Fruit fly (Drosophila melanogaster) whole organism, embryonic: ENCODE data around the gene Taf8.

Source experiments
- Atf3 ChIP-seq: fragments of 200-800 bp; sonication (Bioruptor generic); optimal IDR thresholded peaks from 3 replicates; lab custom pipeline; 2016; ENCODE audit warnings: missing biosample characterization, missing genetic modification characterization
- CG10209 ChIP-seq: fragments of 200-800 bp; sonication (Bioruptor generic); optimal IDR thresholded peaks from 3 replicates; lab custom pipeline; 2017; ENCODE audit warnings: missing biosample characterization, mild to moderate bottlenecking, missing genetic modification characterization, missing genetic modification reagents
- CG10565 ChIP-seq: fragments of 200-800 bp; sonication (Bioruptor generic); optimal IDR thresholded peaks from 3 replicates; lab custom pipeline; 2016; ENCODE audit warnings: missing biosample characterization, mild to moderate bottlenecking, missing genetic modification characterization
- CG11093 ChIP-seq: fragments of 200-800 bp; sonication (Bioruptor generic); IDR thresholded peaks from 3 replicates; pipeline ENCODE4 v1.3.6; 2022; ENCODE audit warnings: missing biosample characterization, missing genetic modification characterization
- CG11696 ChIP-seq: fragments of 200-800 bp; sonication (Bioruptor generic); IDR thresholded peaks from 2 replicates; pipeline ENCODE4 v1.3.6; 2022; ENCODE audit warnings: missing biosample characterization, missing genetic modification characterization
- CG11723 ChIP-seq: fragments of 200-800 bp; sonication (Bioruptor generic); optimal IDR thresholded peaks from 2 replicates; lab custom pipeline; 2017; ENCODE audit warnings: missing biosample characterization, mild to moderate bottlenecking, missing genetic modification characterization
- CG12769 ChIP-seq: fragments of 200-800 bp; sonication (Bioruptor generic); optimal IDR thresholded peaks from 2 replicates; lab custom pipeline; 2019; ENCODE audit warnings: missing biosample characterization, mild to moderate bottlenecking, missing genetic modification characterization, moderate library complexity
- CG15073 ChIP-seq: fragments of 200-800 bp; sonication (Bioruptor generic); optimal IDR thresholded peaks from 2 replicates; lab custom pipeline; 2016; ENCODE audit warnings: missing biosample characterization, missing genetic modification characterization
- CG1603 ChIP-seq: fragments of 200-800 bp; sonication (Bioruptor generic); optimal IDR thresholded peaks from 2 replicates; lab custom pipeline; 2019; ENCODE audit warnings: missing biosample characterization, mild to moderate bottlenecking, missing genetic modification characterization, moderate library complexity
- CG2199 ChIP-seq: fragments of 200-800 bp; sonication (Bioruptor generic); IDR thresholded peaks from 3 replicates; pipeline ENCODE4 v1.3.6; 2022; ENCODE audit warnings: missing biosample characterization, missing genetic modification characterization
- CG30403 ChIP-seq: fragments of 200-800 bp; sonication (Bioruptor generic); optimal IDR thresholded peaks from 3 replicates; lab custom pipeline; 2016; ENCODE audit warnings: missing biosample characterization, missing genetic modification characterization
- CG3995 ChIP-seq: fragments of 200-800 bp; sonication (Bioruptor generic); optimal IDR thresholded peaks from 3 replicates; lab custom pipeline; 2016; ENCODE audit warnings: missing biosample characterization, missing genetic modification characterization
- CG4282 ChIP-seq: fragments of 200-800 bp; sonication (Bioruptor generic); optimal IDR thresholded peaks from 2 replicates; lab custom pipeline; 2016; ENCODE audit warnings: missing biosample characterization, missing genetic modification characterization
- CG5245 ChIP-seq: fragments of 200-800 bp; sonication (Bioruptor generic); optimal IDR thresholded peaks from 3 replicates; lab custom pipeline; 2016; ENCODE audit warnings: missing biosample characterization, missing genetic modification characterization
- CG6791 ChIP-seq: fragments of 200-800 bp; sonication (Bioruptor generic); IDR thresholded peaks from 3 replicates; pipeline ENCODE4 v1.3.6; 2022; ENCODE audit warnings: missing biosample characterization, missing genetic modification characterization; ENCODE audit not compliant: partially characterized antibody
- CG6854 ChIP-seq: fragments of 200-800 bp; sonication (Bioruptor generic); optimal IDR thresholded peaks from 3 replicates; lab custom pipeline; 2017; ENCODE audit warnings: missing biosample characterization, mild to moderate bottlenecking, missing genetic modification characterization
- CG8388 ChIP-seq: fragments of 200-800 bp; sonication (Bioruptor generic); optimal IDR thresholded peaks from 2 replicates; lab custom pipeline; 2019; ENCODE audit warnings: missing biosample characterization, mild to moderate bottlenecking, missing genetic modification characterization, moderate library complexity
- CG9437 ChIP-seq: fragments of 200-800 bp; sonication (Bioruptor generic); optimal IDR thresholded peaks from 2 replicates; lab custom pipeline; 2018; ENCODE audit warnings: missing biosample characterization, mild to moderate bottlenecking, missing genetic modification characterization
- CHES-1-like ChIP-seq: fragments of 200-800 bp; sonication (Bioruptor generic); optimal IDR thresholded peaks from 2 replicates; lab custom pipeline; 2016; ENCODE audit warnings: missing biosample characterization, missing genetic modification characterization
- CoRest ChIP-seq: fragments of 200-800 bp; sonication (Bioruptor generic); optimal IDR thresholded peaks from 3 replicates; lab custom pipeline; 2018; ENCODE audit warnings: missing biosample characterization, mild to moderate bottlenecking, missing genetic modification characterization, moderate library complexity
- D ChIP-seq, 2 experiments: fragments of 200-800 bp in 1 of 2; fragments of >200 bp in 1 of 2; sonication (Bioruptor generic) in 1 of 2; optimal IDR thresholded peaks; 2 replicates in 1 of 2; 3 replicates in 1 of 2; lab custom pipeline; 2017; ENCODE audit warnings: mild to moderate bottlenecking in 1 of 2, missing biosample characterization in 1 of 2, missing genetic modification characterization in 1 of 2, missing genetic modification reagents in 1 of 2
- Dbx ChIP-seq: fragments of 200-800 bp; sonication (Bioruptor generic); IDR thresholded peaks from 3 replicates; pipeline ENCODE4 v1.3.6; 2022; ENCODE audit warnings: missing biosample characterization, missing genetic modification characterization
- GATAe ChIP-seq: fragments of 200-800 bp; sonication (Bioruptor generic); conservative IDR thresholded peaks from 2 replicates; pipeline ENCODE4 v1.3.6; 2022; ENCODE audit warnings: missing biosample characterization, missing genetic modification characterization
- HLH3B ChIP-seq: fragments of 200-800 bp; sonication (Bioruptor generic); IDR thresholded peaks from 2 replicates; pipeline ENCODE4 v1.3.6; 2022; ENCODE audit warnings: missing biosample characterization, missing genetic modification characterization
- HmgD ChIP-seq: fragments of 200-800 bp; sonication (Bioruptor generic); optimal IDR thresholded peaks from 3 replicates; lab custom pipeline; 2016; ENCODE audit warnings: missing biosample characterization, missing genetic modification characterization
- Hr39 ChIP-seq: fragments of >200 bp; optimal IDR thresholded peaks from 2 replicates; lab custom pipeline; 2017
- Kr ChIP-seq: fragments of 200-800 bp; sonication (Bioruptor generic); optimal IDR thresholded peaks from 2 replicates; lab custom pipeline; 2017; ENCODE audit warnings: missing biosample characterization, mild to moderate bottlenecking, missing genetic modification characterization
- NFAT ChIP-seq: fragments of 200-800 bp; sonication (Bioruptor generic); IDR thresholded peaks from 2 replicates; pipeline ENCODE4 v1.3.6; 2022; ENCODE audit warnings: missing biosample characterization, missing genetic modification characterization
- NK7.1 ChIP-seq: fragments of 200-800 bp; sonication (Bioruptor generic); optimal IDR thresholded peaks from 3 replicates; lab custom pipeline; 2016; ENCODE audit warnings: missing biosample characterization, missing genetic modification characterization
- Nf-YA ChIP-seq: fragments of 200-800 bp; sonication (Bioruptor generic); IDR thresholded peaks from 2 replicates; pipeline ENCODE4 v1.3.6; 2022; ENCODE audit warnings: missing biosample characterization, missing genetic modification characterization
- Spps ChIP-seq: fragments of 200-800 bp; sonication (Bioruptor generic); optimal IDR thresholded peaks from 2 replicates; lab custom pipeline; 2018; ENCODE audit warnings: missing biosample characterization, mild to moderate bottlenecking, missing genetic modification characterization
- Sry-β ChIP-seq: fragments of 200-800 bp; sonication (Bioruptor generic); optimal IDR thresholded peaks from 2 replicates; lab custom pipeline; 2018; ENCODE audit warnings: missing biosample characterization, mild to moderate bottlenecking, missing genetic modification characterization, moderate library complexity
- Trl ChIP-seq, 3 experiments: fragments of >200 bp in 2 of 3; fragments of 200-800 bp in 1 of 3; sonication (Bioruptor generic) in 1 of 3; optimal IDR thresholded peaks; 2 replicates in 1 of 3; 3 replicates in 2 of 3; lab custom pipeline; 2016 to 2017; ENCODE audit warnings: missing biosample characterization in 1 of 3, missing genetic modification characterization in 1 of 3
- Xbp1 ChIP-seq: fragments of 200-800 bp; sonication (Bioruptor generic); optimal IDR thresholded peaks from 3 replicates; lab custom pipeline; 2016; ENCODE audit warnings: missing biosample characterization, mild to moderate bottlenecking, missing genetic modification characterization
- br ChIP-seq: fragments of >200 bp; optimal IDR thresholded peaks from 2 replicates; lab custom pipeline; 2017
- cwo ChIP-seq: fragments of 200-800 bp; sonication (Bioruptor generic); optimal IDR thresholded peaks from 3 replicates; lab custom pipeline; 2017; ENCODE audit warnings: missing biosample characterization, missing genetic modification characterization, mild to moderate bottlenecking, moderate library complexity, missing genetic modification reagents
- dan ChIP-seq: fragments of 200-800 bp; sonication (Bioruptor generic); IDR thresholded peaks from 2 replicates; pipeline ENCODE4 v1.3.6; 2022; ENCODE audit warnings: missing biosample characterization, missing genetic modification characterization
- ems ChIP-seq: fragments of 200-800 bp; sonication (Bioruptor generic); optimal IDR thresholded peaks from 3 replicates; lab custom pipeline; 2016; ENCODE audit warnings: missing biosample characterization, missing genetic modification characterization
- gsb ChIP-seq: fragments of 200-800 bp; sonication (Bioruptor generic); IDR thresholded peaks from 2 replicates; pipeline ENCODE4 v1.3.6; 2022; ENCODE audit warnings: missing biosample characterization, missing genetic modification characterization
- kay ChIP-seq: fragments of 200-800 bp; sonication (Bioruptor generic); optimal IDR thresholded peaks from 2 replicates; lab custom pipeline; 2016; ENCODE audit warnings: missing biosample characterization, missing genetic modification characterization
- oc ChIP-seq: fragments of 200-800 bp; sonication (Bioruptor generic); optimal IDR thresholded peaks from 2 replicates; lab custom pipeline; 2018; ENCODE audit warnings: missing biosample characterization, mild to moderate bottlenecking, missing genetic modification characterization, moderate library complexity
- pros ChIP-seq: fragments of 200-800 bp; sonication (Bioruptor generic); optimal IDR thresholded peaks from 3 replicates; lab custom pipeline; 2019; ENCODE audit warnings: missing biosample characterization, mild to moderate bottlenecking, missing genetic modification characterization, moderate library complexity
- schlank ChIP-seq: fragments of 200-800 bp; sonication (Bioruptor generic); optimal IDR thresholded peaks from 2 replicates; lab custom pipeline; 2018; ENCODE audit warnings: missing biosample characterization, mild to moderate bottlenecking, missing genetic modification characterization
- sisA ChIP-seq: fragments of 200-800 bp; sonication (Bioruptor generic); IDR thresholded peaks from 2 replicates; pipeline ENCODE4 v1.3.6; 2022; ENCODE audit warnings: missing biosample characterization, missing genetic modification characterization
- sob ChIP-seq: fragments of 200-800 bp; sonication (Bioruptor generic); IDR thresholded peaks from 2 replicates; pipeline ENCODE4 v1.3.6; 2022; ENCODE audit warnings: missing biosample characterization, missing genetic modification characterization
- ssp ChIP-seq: fragments of 200-800 bp; sonication (Bioruptor generic); IDR thresholded peaks from 2 replicates; pipeline ENCODE4 v1.3.6; 2022; ENCODE audit warnings: missing biosample characterization, missing genetic modification characterization
- tgo ChIP-seq: fragments of 200-800 bp; sonication (Bioruptor generic); IDR thresholded peaks from 3 replicates; pipeline ENCODE4 v1.3.6; 2022; ENCODE audit warnings: missing biosample characterization, missing genetic modification characterization
- tin ChIP-seq: fragments of 200-800 bp; sonication (Bioruptor generic); optimal IDR thresholded peaks from 3 replicates; lab custom pipeline; 2016; ENCODE audit warnings: missing biosample characterization, missing genetic modification characterization
- trh ChIP-seq: fragments of 200-800 bp; sonication (Bioruptor generic); optimal IDR thresholded peaks from 2 replicates; lab custom pipeline; 2016; ENCODE audit warnings: missing biosample characterization, missing genetic modification characterization
- usp ChIP-seq: fragments of >200 bp; optimal IDR thresholded peaks from 2 replicates; lab custom pipeline; 2017; ENCODE audit warnings: missing biosample characterization, missing genetic modification characterization
- wdn ChIP-seq: fragments of 200-800 bp; sonication (Bioruptor generic); IDR thresholded peaks from 2 replicates; pipeline ENCODE4 v1.3.6; 2022; ENCODE audit warnings: missing biosample characterization, missing genetic modification characterization

Gene Taf8

dm6 chrX:18092810-18093222 is 9.0 kb upstream of the Taf8 start, which contains the start of gene RhoGAP16F (continued):
- TF ChIP-seq CG10565 (GFP tag; lab: Kevin White, UChicago) (peak; percentile 9), CG1603 (peak; percentile 77), CG11093 (GFP tag; lab: Robert Waterston, UW) (peak; percentile 83), sob (GFP tag; lab: Robert Waterston, UW) (peak; percentile 88), CG9437 (GFP tag; lab: Kevin White, UChicago) (peak; percentile 63), ssp (peak; percentile 77), Xbp1 (GFP tag; lab: Kevin White, UChicago) (peak; percentile 92), CHES-1-like (peak; percentile 28), CG11723 (peak; percentile 58), Dbx (peak; percentile 82; the same call in 2 of the 3 replicates), D (optimal IDR thresholded peaks at IDR 0.05; lab: Kevin White, UChicago) (no peak), D (GFP tag; optimal IDR thresholded peaks at IDR 0.05; lab: Kevin White, UChicago) (peak; percentile 69), trh (GFP tag; lab: Kevin White, UChicago) (peak; percentile 80), tin (GFP tag; lab: Kevin White, UChicago) (peak; percentile 85), kay (peak; percentile 75), CoRest (tag; lab: Kevin White, UChicago) (peak; percentile 90), GATAe (no peak), NK7.1 (GFP tag; lab: Kevin White, UChicago) (peak; percentile 45), oc (tag; lab: Kevin White, UChicago) (peak; percentile 70), HmgD (GFP tag; lab: Kevin White, UChicago) (no peak), dan (peak; percentile 44; the same call in 1 of the 2 replicates), CG6791 (GFP tag; lab: Robert Waterston, UW) (no peak), CG11696 (GFP tag; lab: Robert Waterston, UW) (peak; percentile 44), CG4282 (GFP tag; lab: Kevin White, UChicago) (peak; percentile 16), cwo (GFP tag; lab: Kevin White, UChicago) (peak; percentile 73), gsb (GFP tag; lab: Robert Waterston, UW) (peak; percentile 54; the same call in 1 of the 2 replicates), HLH3B (GFP tag; lab: Robert Waterston, UW) (peak; percentile 85), NFAT (GFP tag; lab: Robert Waterston, UW) (peak; percentile 84), usp (GFP tag; lab: Kevin White, UChicago) (no peak), CG8388 (GFP tag; lab: Kevin White, UChicago) (peak; percentile 82), sisA (GFP tag; lab: Robert Waterston, UW) (peak; percentile 88), Trl (optimal IDR thresholded peaks at IDR 0.05; lab: Kevin White, UChicago) (no peak), Trl (GFP tag; optimal IDR thresholded peaks at IDR 0.05; lab: Kevin White, UChicago) (peak; percentile 78), Atf3 (GFP tag; lab: Kevin White, UChicago) (peak; percentile 80), schlank (peak; percentile 50), Spps (tag; lab: Kevin White, UChicago) (peak; percentile 70), Nf-YA (GFP tag; lab: Robert Waterston, UW) (peak; percentile 43; the same call in 1 of the 2 replicates), Hr39 (no peak), CG15073 (GFP tag; lab: Kevin White, UChicago) (peak; percentile 47), CG6854 (GFP tag; lab: Kevin White, UChicago) (peak; percentile 24), wdn (peak; percentile 80), CG2199 (GFP tag; lab: Robert Waterston, UW) (0 out of 3 replicates have a peak, but pooled peaks have one; percentile 34), ems (GFP tag; lab: Kevin White, UChicago) (peak; percentile 78), CG12769 (tag; lab: Kevin White, UChicago) (peak; percentile 94), tgo (GFP tag; lab: Robert Waterston, UW) (peak; percentile 85), Sry-β (GFP tag; lab: Kevin White, UChicago) (peak; percentile 6), CG3995 (peak; percentile 31), CG5245 (peak; percentile 72), Kr (no peak), pros (GFP tag; lab: Kevin White, UChicago) (no peak), CG30403 (GFP tag; lab: Kevin White, UChicago) (peak; percentile 91), br (lab: Kevin White, UChicago) (no peak), CG10209 (GFP tag; lab: Kevin White, UChicago) (peak; percentile 86)
